Fruit fly (Drosophila melanogaster) S2 (cell line): Measurements from ENCODE around the gene CG32407.

ENCODE experiments used
- CG8478 ChIP-seq: fragments of >200 bp; optimal IDR thresholded peaks from 2 replicates; lab custom pipeline; 2018
- CTCF ChIP-seq, 2 experiments: fragments of >200 bp; optimal IDR thresholded peaks; 2 replicates each; lab custom pipeline; 2018

CG32407 gene

DNA sequence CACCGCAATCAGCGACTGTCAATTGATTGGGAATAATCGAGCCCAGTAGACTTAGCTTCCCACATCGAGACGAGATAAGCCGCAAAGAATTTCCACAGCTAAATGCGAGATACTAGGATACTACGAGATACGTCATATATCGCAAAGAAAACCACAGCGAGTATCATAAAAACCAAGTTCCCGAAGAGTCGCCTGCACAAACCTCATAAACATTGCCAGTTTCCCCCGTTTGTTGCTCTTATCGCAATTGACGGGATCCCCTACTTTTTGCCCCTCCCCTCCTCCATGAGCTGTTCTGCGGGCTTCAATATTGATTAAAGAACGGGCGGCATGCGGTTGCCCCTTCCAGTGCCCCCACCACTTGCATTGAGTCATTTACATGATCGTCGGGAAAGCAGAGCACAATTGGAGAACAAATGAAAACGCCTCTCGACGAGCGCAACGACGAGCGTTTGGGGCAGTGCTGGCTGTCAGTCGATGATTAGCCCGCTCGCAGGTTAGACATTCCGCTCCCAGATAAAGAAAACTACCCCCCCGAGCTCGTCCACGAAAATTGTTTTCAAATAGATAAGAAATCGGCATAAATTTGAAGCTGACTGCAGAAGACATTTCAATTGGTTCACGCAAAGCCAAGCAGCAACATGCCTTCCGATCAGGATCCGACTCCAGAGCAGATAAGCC is at the start of gene CG32407:
CG32407 (plus strand) TSS at position 51 of the 681 bp plus-strand sequence.
- TF ChIP-seq CTCF (optimal IDR thresholded peaks at IDR 0.05; lab: Kevin White, UChicago), result no peak
- no peak for TF ChIP-seq CG8478 (lab: Kevin White, UChicago)

- TF ChIP-seq CTCF (optimal IDR thresholded peaks at IDR 0.05; lab: Kevin White, UChicago) (no peak), CG8478 (lab: Kevin White, UChicago) (no peak)
Measured at dm6 chr3L:5873011-5873410, 48.8 kb upstream of the CG32407 start, which contains the start of gene CG18586. Gene CG18586, plus strand, starts transcription at chr3L:5873311.

DNA sequence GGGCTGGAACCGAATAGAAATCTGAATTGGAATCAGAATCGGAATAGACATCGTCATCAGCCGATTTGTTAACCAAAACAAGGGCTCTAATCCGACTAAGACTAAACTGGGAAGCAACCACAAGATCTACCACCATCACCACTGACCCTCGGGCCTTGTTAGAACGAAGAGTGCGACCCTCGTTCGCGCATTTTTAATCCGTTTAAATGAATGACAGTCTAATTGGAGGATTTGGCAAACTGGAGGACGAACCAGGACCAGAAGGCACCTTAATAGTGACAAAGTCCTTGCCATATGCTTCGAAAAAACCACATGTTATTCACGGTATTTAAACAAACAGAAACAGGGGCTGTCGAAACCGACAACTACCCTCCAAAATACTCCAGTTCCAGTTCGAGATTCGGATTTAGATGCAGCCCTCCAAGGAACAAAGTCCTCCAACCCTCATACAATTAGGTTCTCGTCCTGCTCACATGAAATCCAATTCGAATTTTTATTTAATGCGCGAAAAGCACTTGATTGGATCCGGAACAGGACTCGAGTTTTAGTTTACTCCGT is 43.0 kb upstream of the CG32407 start:
- TF ChIP-seq CTCF (optimal IDR thresholded peaks at IDR 0.05; lab: Kevin White, UChicago), result no peak
- TF ChIP-seq CG8478 (lab: Kevin White, UChicago), result no peak

- peak in 1 of 2 experiments; percentile 28 for TF ChIP-seq CTCF (optimal IDR thresholded peaks at IDR 0.05; lab: Kevin White, UChicago)
- no peak for TF ChIP-seq CG8478 (lab: Kevin White, UChicago)
Measured at dm6 chr3L:5881310-5882208, 40.3 kb upstream of the CG32407 start.

dm6 chr3L:5882209-5882403 is 39.7 kb upstream of the CG32407 start, which contains the start of gene CG13287:
Gene CG13287, plus strand, starts transcription at chr3L:5882304.
- TF ChIP-seq CG8478 (lab: Kevin White, UChicago) (no peak), CTCF (optimal IDR thresholded peaks at IDR 0.05; lab: Kevin White, UChicago) (no peak)

DNA sequence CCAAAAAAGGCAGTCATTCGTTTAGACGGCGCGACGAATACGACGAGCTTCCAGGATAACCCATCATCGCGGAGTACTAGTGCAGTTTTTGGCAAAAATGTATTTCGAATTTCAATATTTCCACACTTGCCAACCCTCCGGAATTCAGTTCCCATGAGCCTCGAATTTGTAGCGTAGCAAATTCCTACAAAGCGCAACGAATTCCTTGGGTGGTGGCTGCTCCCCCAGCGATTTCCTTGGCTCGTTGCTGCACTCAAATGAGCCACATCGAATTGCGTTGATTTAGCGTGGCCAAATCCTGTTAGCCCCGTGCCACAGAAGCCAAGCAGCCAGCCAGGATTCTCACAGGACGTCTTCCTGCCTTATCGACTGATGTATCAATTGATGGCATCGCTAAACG is 37.1 kb upstream of the CG32407 start:
- TF ChIP-seq CG8478 (lab: Kevin White, UChicago) (no peak), CTCF (optimal IDR thresholded peaks at IDR 0.05; lab: Kevin White, UChicago) (no peak)

dm6 chr3L:5891114-5891513 is 30.7 kb upstream of the CG32407 start:
- TF ChIP-seq CG8478 (lab: Kevin White, UChicago) (no peak), CTCF (optimal IDR thresholded peaks at IDR 0.05; lab: Kevin White, UChicago) (no peak)

DNA sequence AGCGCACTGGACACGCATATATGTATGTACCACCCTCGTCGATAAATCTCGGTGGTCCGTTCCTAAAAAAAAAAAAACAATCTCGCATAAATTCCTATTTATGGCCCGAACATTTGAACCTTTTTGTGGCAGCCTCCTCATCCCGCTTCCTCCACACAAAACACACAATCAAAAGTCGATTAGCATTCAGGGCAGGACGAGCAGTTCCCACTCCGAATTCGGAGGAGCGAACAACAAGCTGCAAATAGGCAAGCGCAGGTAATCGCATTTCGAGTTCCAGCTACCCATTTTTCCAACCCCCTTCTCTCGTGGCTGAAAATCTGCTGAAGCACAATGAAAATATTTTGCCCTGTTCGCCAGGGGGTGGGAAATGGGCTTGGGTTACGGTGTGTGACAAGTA is 30.0 kb upstream of the CG32407 start:
- TF ChIP-seq CG8478 (lab: Kevin White, UChicago), result no peak
- TF ChIP-seq CTCF (optimal IDR thresholded peaks at IDR 0.05; lab: Kevin White, UChicago), result no peak

- TF ChIP-seq CTCF (optimal IDR thresholded peaks at IDR 0.05; lab: Kevin White, UChicago), result no peak
- no peak for TF ChIP-seq CG8478 (lab: Kevin White, UChicago)
Measured at dm6 chr3L:5893063-5893462, 28.8 kb upstream of the CG32407 start.

- TF ChIP-seq CG8478 (lab: Kevin White, UChicago) (no peak), CTCF (optimal IDR thresholded peaks at IDR 0.05; lab: Kevin White, UChicago) (no peak)
Measured at dm6 chr3L:5897228-5897688, 24.6 kb upstream of the CG32407 start, which contains the start of the genes PolE2 and CG5592. Gene PolE2, minus strand, starts transcription at chr3L:5897435. Gene CG5592, plus strand, starts transcription at chr3L:5897638.

dm6 chr3L:5899305-5899704 is 22.6 kb upstream of the CG32407 start, which contains the start of gene CG32409:
Gene CG32409, plus strand, starts transcription at chr3L:5899528.
- TF ChIP-seq CTCF (optimal IDR thresholded peaks at IDR 0.05; lab: Kevin White, UChicago) (peak in 1 of 2 experiments; percentile 36), CG8478 (lab: Kevin White, UChicago) (no peak)

DNA sequence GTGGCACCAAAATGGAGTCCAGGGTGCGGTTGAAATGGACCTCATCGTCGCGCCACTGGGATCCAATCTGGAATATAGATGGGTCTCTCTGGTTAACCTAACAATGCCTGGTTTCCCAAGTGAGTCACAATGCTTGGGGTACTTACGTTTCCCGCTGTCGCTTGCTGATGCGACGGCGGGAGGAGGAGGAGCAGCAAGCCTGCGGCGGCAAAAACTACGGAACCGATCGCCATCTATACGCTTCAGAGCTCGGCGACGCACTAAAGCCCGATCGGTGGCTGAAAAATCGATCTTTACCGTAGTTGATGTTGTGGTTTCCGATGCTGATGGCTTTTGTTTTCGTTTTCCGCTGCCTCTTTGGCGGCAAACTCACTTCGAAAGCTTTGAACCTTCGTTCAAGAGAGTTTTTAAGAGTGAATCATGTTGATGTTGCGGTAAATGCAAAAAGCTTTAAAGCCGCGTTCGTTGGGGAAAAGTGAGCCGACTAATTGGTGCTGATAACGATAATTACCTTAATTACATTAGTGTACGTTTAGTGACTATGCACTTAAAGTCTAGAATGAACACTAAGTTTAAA is 19.6 kb upstream of the CG32407 start, which contains the start of gene QC:
QC (minus strand) TSS at position 268 of the 577 bp plus-strand sequence.
- no peak for TF ChIP-seq CG8478 (lab: Kevin White, UChicago)
- no peak for TF ChIP-seq CTCF (optimal IDR thresholded peaks at IDR 0.05; lab: Kevin White, UChicago)

dm6 chr3L:5903955-5904354 is 17.9 kb upstream of the CG32407 start, which contains the start of gene CG32413:
Gene CG32413, minus strand, starts transcription at chr3L:5904055.
- TF ChIP-seq CG8478 (lab: Kevin White, UChicago) (no peak), CTCF (optimal IDR thresholded peaks at IDR 0.05; lab: Kevin White, UChicago) (no peak)

dm6 chr3L:5906599-5906998 is 15.3 kb upstream of the CG32407 start, which contains the start of gene CG10486:
Gene CG10486, minus strand, starts transcription at chr3L:5906699.
- TF ChIP-seq CG8478 (lab: Kevin White, UChicago) (no peak), CTCF (optimal IDR thresholded peaks at IDR 0.05; lab: Kevin White, UChicago) (no peak)
